Worm (Caenorhabditis elegans): ENCODE measurements around the gene ppm-1.G.

ce11 chrIII:825256-825655 is 41.8 kb downstream of the ppm-1.G start:
- TF ChIP-seq dao-5 (tag; optimal IDR thresholded peaks at IDR 0.05): no peak
- no peak for TF ChIP-seq W03F9.2 (tag; optimal IDR thresholded peaks at IDR 0.05)
- no peak for TF ChIP-seq him-1 (tag; optimal IDR thresholded peaks at IDR 0.05)

Measured in whole organism, L4/young adult.